Worm (Caenorhabditis elegans): Measurements from ENCODE around the gene C53D6.8.

DNA sequence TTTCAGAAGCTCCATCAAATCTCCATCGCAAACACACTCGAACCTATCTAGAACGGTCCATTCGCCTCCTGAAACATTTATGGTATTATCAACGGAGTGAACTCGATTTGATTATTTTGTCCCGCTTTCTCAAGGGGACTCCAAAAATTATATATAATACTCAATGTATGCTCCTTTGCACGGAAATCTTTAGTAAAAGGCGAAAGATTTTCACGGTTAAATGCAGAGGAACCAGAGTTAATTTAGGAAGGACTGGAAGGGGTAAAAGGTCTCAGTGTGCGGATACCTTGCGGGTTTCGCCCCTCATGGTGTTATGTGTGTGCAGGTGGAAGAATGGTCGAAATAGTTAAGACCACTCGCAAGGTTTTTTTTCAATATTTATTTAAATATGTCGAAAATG lies 1.4 kb downstream of the C53D6.8 start:
- TF ChIP-seq flt-1 (GFP tag; IDR thresholded peaks at IDR 0.05) (no peak), scrt-1 (GFP tag; IDR thresholded peaks at IDR 0.05) (no peak), ama-1 (optimal IDR thresholded peaks at IDR 0.05) (no peak), pes-1 (GFP tag; IDR thresholded peaks at IDR 0.05) (no peak), B0310.2 (tag; optimal IDR thresholded peaks at IDR 0.05) (no peak), hmg-4 (GFP tag; optimal IDR thresholded peaks at IDR 0.05) (no peak), hnd-1 (tag; optimal IDR thresholded peaks at IDR 0.05) (no peak), tbx-11 (GFP tag; IDR thresholded peaks at IDR 0.05) (no peak), ets-7 (tag; optimal IDR thresholded peaks at IDR 0.05) (no peak), ceh-13 (GFP tag; optimal IDR thresholded peaks at IDR 0.05) (no peak), hmbx-1 (tag; optimal IDR thresholded peaks at IDR 0.05) (no peak)

Data from whole organism, early embryonic.